Fruit fly (Drosophila melanogaster) whole organism, embryonic: ENCODE data around the gene Rbf2.

Source experiments
- CG10543 ChIP-seq: fragments of 200-800 bp; sonication (Bioruptor generic); optimal IDR thresholded peaks from 3 replicates; lab custom pipeline; 2017; ENCODE audit warnings: missing biosample characterization, mild to moderate bottlenecking, missing genetic modification characterization, moderate library complexity
- CG10979 ChIP-seq: fragments of 200-800 bp; sonication (Bioruptor generic); optimal IDR thresholded peaks from 2 replicates; lab custom pipeline; 2018; ENCODE audit warnings: missing biosample characterization, mild to moderate bottlenecking, missing genetic modification characterization, moderate library complexity
- CG12744 ChIP-seq: fragments of 200-800 bp; sonication (Bioruptor generic); optimal IDR thresholded peaks from 2 replicates; lab custom pipeline; 2016; ENCODE audit warnings: missing biosample characterization, missing genetic modification characterization
- CG13296 ChIP-seq: fragments of 200-800 bp; sonication (Bioruptor generic); optimal IDR thresholded peaks from 3 replicates; lab custom pipeline; 2018; ENCODE audit warnings: missing biosample characterization, mild to moderate bottlenecking, missing genetic modification characterization
- CG18599 ChIP-seq: fragments of 200-800 bp; sonication (Bioruptor generic); optimal IDR thresholded peaks from 3 replicates; lab custom pipeline; 2017; ENCODE audit warnings: missing biosample characterization, missing genetic modification characterization, mild to moderate bottlenecking, moderate library complexity, missing genetic modification reagents
- CG31388 ChIP-seq: fragments of 200-800 bp; sonication (Bioruptor generic); optimal IDR thresholded peaks from 2 replicates; lab custom pipeline; 2016; ENCODE audit warnings: missing biosample characterization, missing genetic modification characterization
- CG31441 ChIP-seq: fragments of 200-800 bp; sonication (Bioruptor generic); IDR thresholded peaks from 2 replicates; pipeline ENCODE4 v1.3.6; 2022; ENCODE audit warnings: missing biosample characterization, missing genetic modification characterization
- CG34224 ChIP-seq: fragments of 200-800 bp; sonication (Bioruptor generic); IDR thresholded peaks from 3 replicates; pipeline ENCODE4 v1.3.6; 2022; ENCODE audit warnings: missing biosample characterization, missing genetic modification characterization; ENCODE audit not compliant: partially characterized antibody
- CG4328 ChIP-seq: fragments of 200-800 bp; sonication (Bioruptor generic); optimal IDR thresholded peaks from 3 replicates; lab custom pipeline; 2017; ENCODE audit warnings: missing biosample characterization, missing genetic modification reagents, missing genetic modification characterization
- CG4730 ChIP-seq: fragments of 200-800 bp; sonication (Bioruptor generic); IDR thresholded peaks from 2 replicates; pipeline ENCODE4 v1.3.6; 2022; ENCODE audit warnings: missing biosample characterization, missing genetic modification characterization
- CG6254 ChIP-seq: fragments of 200-800 bp; sonication (Bioruptor generic); optimal IDR thresholded peaks from 3 replicates; lab custom pipeline; 2017; ENCODE audit warnings: mild to moderate bottlenecking, missing biosample characterization, missing genetic modification reagents, missing genetic modification characterization
- CG6854 ChIP-seq: fragments of 200-800 bp; sonication (Bioruptor generic); optimal IDR thresholded peaks from 3 replicates; lab custom pipeline; 2017; ENCODE audit warnings: missing biosample characterization, mild to moderate bottlenecking, missing genetic modification characterization
- CG8281 ChIP-seq: fragments of 200-800 bp; sonication (Bioruptor generic); optimal IDR thresholded peaks from 2 replicates; lab custom pipeline; 2018; ENCODE audit warnings: missing biosample characterization, mild to moderate bottlenecking, missing genetic modification characterization, moderate library complexity
- CG9727 ChIP-seq: fragments of 200-800 bp; sonication (Bioruptor generic); optimal IDR thresholded peaks from 3 replicates; lab custom pipeline; 2017; ENCODE audit warnings: missing biosample characterization, mild to moderate bottlenecking, missing genetic modification characterization
- Camta ChIP-seq: fragments of 200-800 bp; sonication (Bioruptor generic); optimal IDR thresholded peaks from 2 replicates; lab custom pipeline; 2016; ENCODE audit warnings: missing biosample characterization, missing genetic modification characterization
- Dip3 ChIP-seq: fragments of 200-800 bp; sonication (Bioruptor generic); optimal IDR thresholded peaks from 3 replicates; lab custom pipeline; 2016; ENCODE audit warnings: missing biosample characterization, missing genetic modification characterization
- E2f1 ChIP-seq: fragments of 200-800 bp; sonication (Bioruptor generic); IDR thresholded peaks from 2 replicates; pipeline ENCODE4 v1.3.6; 2022; ENCODE audit warnings: missing biosample characterization, missing genetic modification characterization
- Ets65A ChIP-seq: fragments of 200-800 bp; sonication (Bioruptor generic); peaks from one replicate; lab custom pipeline; 2016; ENCODE audit warnings: missing biosample characterization, missing genetic modification characterization
- GATAe ChIP-seq: fragments of 200-800 bp; sonication (Bioruptor generic); conservative IDR thresholded peaks from 2 replicates; pipeline ENCODE4 v1.3.6; 2022; ENCODE audit warnings: missing biosample characterization, missing genetic modification characterization
- HHEX ChIP-seq: fragments of 200-800 bp; sonication (Bioruptor generic); optimal IDR thresholded peaks from 3 replicates; lab custom pipeline; 2017; ENCODE audit warnings: missing biosample characterization, mild to moderate bottlenecking, missing genetic modification characterization, missing genetic modification reagents
- Hey ChIP-seq: fragments of 200-800 bp; sonication (Bioruptor generic); optimal IDR thresholded peaks from 3 replicates; lab custom pipeline; 2018; ENCODE audit warnings: missing biosample characterization, mild to moderate bottlenecking, missing genetic modification characterization
- HmgD ChIP-seq: fragments of 200-800 bp; sonication (Bioruptor generic); optimal IDR thresholded peaks from 3 replicates; lab custom pipeline; 2016; ENCODE audit warnings: missing biosample characterization, missing genetic modification characterization
- Hsf ChIP-seq: fragments of 200-800 bp; sonication (Bioruptor generic); optimal IDR thresholded peaks from 3 replicates; lab custom pipeline; 2016; ENCODE audit warnings: missing biosample characterization, missing genetic modification characterization
- Nf-YB ChIP-seq: fragments of 200-800 bp; sonication (Bioruptor generic); optimal IDR thresholded peaks from 3 replicates; lab custom pipeline; 2019; ENCODE audit warnings: missing biosample characterization, mild to moderate bottlenecking, missing genetic modification characterization, moderate library complexity
- PHDP ChIP-seq: fragments of 200-800 bp; sonication (Bioruptor generic); optimal IDR thresholded peaks from 3 replicates; lab custom pipeline; 2018; ENCODE audit warnings: missing biosample characterization, mild to moderate bottlenecking, missing genetic modification characterization, moderate library complexity
- Rfx ChIP-seq: fragments of 200-800 bp; sonication (Bioruptor generic); IDR thresholded peaks from 2 replicates; pipeline ENCODE4 v1.3.6; 2022; ENCODE audit warnings: missing biosample characterization, missing genetic modification characterization
- Side ChIP-seq: fragments of 200-800 bp; sonication (Bioruptor generic); optimal IDR thresholded peaks from 2 replicates; lab custom pipeline; 2016; ENCODE audit warnings: missing biosample characterization, missing genetic modification characterization
- Trl ChIP-seq, 3 experiments: fragments of >200 bp in 2 of 3; fragments of 200-800 bp in 1 of 3; sonication (Bioruptor generic) in 1 of 3; optimal IDR thresholded peaks; 2 replicates in 1 of 3; 3 replicates in 2 of 3; lab custom pipeline; 2016 to 2017; ENCODE audit warnings: missing biosample characterization in 1 of 3, missing genetic modification characterization in 1 of 3
- az2 ChIP-seq: fragments of 200-800 bp; sonication (Bioruptor generic); optimal IDR thresholded peaks from 3 replicates; lab custom pipeline; 2016; ENCODE audit warnings: missing biosample characterization, missing genetic modification characterization
- bsh ChIP-seq, 2 experiments: fragments of 200-800 bp; sonication (Bioruptor generic); optimal IDR thresholded peaks; 2 replicates each; lab custom pipeline; 2017 to 2018; ENCODE audit warnings: mild to moderate bottlenecking in 2 of 2, missing biosample characterization in 2 of 2, missing genetic modification characterization in 2 of 2, moderate library complexity in 1 of 2
- btn ChIP-seq: fragments of 200-800 bp; sonication (Bioruptor generic); optimal IDR thresholded peaks from 2 replicates; lab custom pipeline; 2016; ENCODE audit warnings: missing biosample characterization, missing genetic modification characterization
- ci ChIP-seq: fragments of 200-800 bp; sonication (Bioruptor generic); IDR thresholded peaks from 3 replicates; pipeline ENCODE4 v1.3.6; 2022; ENCODE audit warnings: missing biosample characterization, missing genetic modification characterization
- danr ChIP-seq: fragments of 200-800 bp; sonication (Bioruptor generic); IDR thresholded peaks from 2 replicates; pipeline ENCODE4 v1.3.6; 2022; ENCODE audit warnings: missing biosample characterization, missing genetic modification characterization
- emc ChIP-seq: fragments of 200-800 bp; sonication (Bioruptor generic); optimal IDR thresholded peaks from 2 replicates; lab custom pipeline; 2016; ENCODE audit warnings: missing biosample characterization, missing genetic modification characterization
- eve ChIP-seq, 2 experiments: fragments of >200 bp; optimal IDR thresholded peaks; 2 replicates each; lab custom pipeline; 2017; ENCODE audit warnings: missing biosample characterization in 2 of 2, missing genetic modification characterization in 2 of 2
- gce ChIP-seq: fragments of 200-800 bp; sonication (Bioruptor generic); IDR thresholded peaks from 3 replicates; pipeline ENCODE4 v1.3.6; 2022; ENCODE audit warnings: missing biosample characterization, missing genetic modification characterization
- grn ChIP-seq: fragments of 200-800 bp; sonication (Bioruptor generic); optimal IDR thresholded peaks from 3 replicates; lab custom pipeline; 2017; ENCODE audit warnings: missing biosample characterization, missing genetic modification characterization
- hb ChIP-seq: fragments of 200-800 bp; sonication (Bioruptor generic); IDR thresholded peaks from 3 replicates; pipeline ENCODE4 v1.3.6; 2022; ENCODE audit warnings: missing biosample characterization, missing genetic modification characterization; ENCODE audit not compliant: partially characterized antibody
- insv ChIP-seq, 2 experiments: fragments of 200-800 bp; sonication (Bioruptor generic); optimal IDR thresholded peaks; 3 replicates each; lab custom pipeline; 2016 to 2018; ENCODE audit warnings: missing biosample characterization in 2 of 2, missing genetic modification characterization in 2 of 2
- luna ChIP-seq: fragments of 200-800 bp; sonication (Bioruptor generic); optimal IDR thresholded peaks from 2 replicates; lab custom pipeline; 2016; ENCODE audit warnings: missing biosample characterization, missing genetic modification characterization
- nerfin-1 ChIP-seq: fragments of 200-800 bp; sonication (Bioruptor generic); optimal IDR thresholded peaks from 3 replicates; lab custom pipeline; 2019; ENCODE audit warnings: missing biosample characterization, mild to moderate bottlenecking, missing genetic modification characterization, moderate library complexity
- oc ChIP-seq: fragments of 200-800 bp; sonication (Bioruptor generic); optimal IDR thresholded peaks from 2 replicates; lab custom pipeline; 2018; ENCODE audit warnings: missing biosample characterization, mild to moderate bottlenecking, missing genetic modification characterization, moderate library complexity
- pita ChIP-seq: fragments of 200-800 bp; sonication (Bioruptor generic); optimal IDR thresholded peaks from 2 replicates; lab custom pipeline; 2017; ENCODE audit warnings: missing biosample characterization, mild to moderate bottlenecking, missing genetic modification characterization
- pros ChIP-seq: fragments of 200-800 bp; sonication (Bioruptor generic); optimal IDR thresholded peaks from 3 replicates; lab custom pipeline; 2019; ENCODE audit warnings: missing biosample characterization, mild to moderate bottlenecking, missing genetic modification characterization, moderate library complexity
- rib ChIP-seq: fragments of 200-800 bp; sonication (Bioruptor generic); IDR thresholded peaks from 2 replicates; pipeline ENCODE4 v1.3.6; 2022; ENCODE audit warnings: missing biosample characterization, missing genetic modification characterization
- salm ChIP-seq: fragments of 200-800 bp; sonication (Bioruptor generic); optimal IDR thresholded peaks from 2 replicates; lab custom pipeline; 2018; ENCODE audit warnings: missing biosample characterization, mild to moderate bottlenecking, missing genetic modification characterization
- sens ChIP-seq: fragments of 200-800 bp; sonication (Bioruptor generic); peaks from one replicate; lab custom pipeline; 2016; ENCODE audit warnings: missing biosample characterization, missing genetic modification characterization
- sqz ChIP-seq: fragments of 200-800 bp; sonication (Bioruptor generic); optimal IDR thresholded peaks from 3 replicates; lab custom pipeline; 2018; ENCODE audit warnings: missing biosample characterization, mild to moderate bottlenecking, missing genetic modification characterization
- tup ChIP-seq: fragments of 200-800 bp; sonication (Bioruptor generic); optimal IDR thresholded peaks from 2 replicates; lab custom pipeline; 2016; ENCODE audit warnings: missing biosample characterization, mild to moderate bottlenecking, missing genetic modification characterization, moderate library complexity

Gene Rbf2

dm6 chr3R:16004691-16005474, 39.6 kb downstream of the Rbf2 start (continued):
- TF ChIP-seq CG10543 (peak; percentile 97), ci (GFP tag; lab: Robert Waterston, UW) (0 out of 3 replicates have a peak, but pooled peaks have one; percentile 16), Side (GFP tag; lab: Kevin White, UChicago) (no peak), CG4328 (GFP tag; lab: Kevin White, UChicago) (peak; percentile 54), sqz (GFP tag; lab: Kevin White, UChicago) (peak; percentile 7), tup (GFP tag; lab: Kevin White, UChicago) (no peak), CG6254 (GFP tag; lab: Kevin White, UChicago) (peak; percentile 4), Rfx (GFP tag; lab: Robert Waterston, UW) (peak; percentile 39; the same call in 1 of the 2 replicates), Nf-YB (GFP tag; lab: Kevin White, UChicago) (peak; percentile 48), Camta (no peak), PHDP (tag; lab: Kevin White, UChicago) (no peak), bsh (GFP tag; optimal IDR thresholded peaks at IDR 0.05; lab: Kevin White, UChicago) (no peak), salm (tag; lab: Kevin White, UChicago) (peak; percentile 37), E2f1 (no peak), pita (no peak), pros (GFP tag; lab: Kevin White, UChicago) (peak; percentile 15), hb (GFP tag; lab: Robert Waterston, UW) (no peak), Ets65A (GFP tag; lab: Kevin White, UChicago) (peak; percentile 7), btn (no peak), luna (GFP tag; lab: Kevin White, UChicago) (no peak), CG31388 (no peak), GATAe (GFP tag; lab: Robert Waterston, UW) (peak; percentile 98), Trl (optimal IDR thresholded peaks at IDR 0.05; lab: Kevin White, UChicago) (no peak), Trl (GFP tag; optimal IDR thresholded peaks at IDR 0.05; lab: Kevin White, UChicago) (no peak), CG8281 (tag; lab: Kevin White, UChicago) (peak; percentile 10), oc (tag; lab: Kevin White, UChicago) (no peak), CG13296 (GFP tag; lab: Kevin White, UChicago) (peak; percentile 67), CG9727 (GFP tag; lab: Kevin White, UChicago) (peak; percentile 45), HHEX (GFP tag; lab: Kevin White, UChicago) (peak; percentile 36), danr (GFP tag; lab: Robert Waterston, UW) (no peak), CG12744 (GFP tag; lab: Kevin White, UChicago) (no peak), rib (GFP tag; lab: Robert Waterston, UW) (0 out of 2 replicates have a peak, but pooled peaks have one; percentile 34), Hey (tag; lab: Kevin White, UChicago) (peak; percentile 80), CG4730 (GFP tag; lab: Robert Waterston, UW) (no peak), Dip3 (GFP tag; lab: Kevin White, UChicago) (no peak), Hsf (GFP tag; lab: Kevin White, UChicago) (no peak), CG10979 (tag; lab: Kevin White, UChicago) (no peak), CG31441 (GFP tag; lab: Robert Waterston, UW) (no peak), nerfin-1 (tag; lab: Kevin White, UChicago) (no peak), HmgD (GFP tag; lab: Kevin White, UChicago) (no peak), gce (no peak), eve (GFP tag; optimal IDR thresholded peaks at IDR 0.05; lab: Kevin White, UChicago) (no peak), emc (GFP tag; lab: Kevin White, UChicago) (no peak), CG6854 (GFP tag; lab: Kevin White, UChicago) (peak; percentile 48), az2 (GFP tag; lab: Kevin White, UChicago) (no peak), grn (GFP tag; lab: Kevin White, UChicago) (peak; percentile 48), CG18599 (GFP tag; lab: Kevin White, UChicago) (peak; percentile 66), CG34224 (0 out of 3 replicates have a peak, but pooled peaks have one; percentile 8), sens (peak; percentile 82), insv (GFP tag; optimal IDR thresholded peaks at IDR 0.05; lab: Kevin White, UChicago) (peak in 1 of 2 experiments; percentile 6)
